Worm (Caenorhabditis elegans): ENCODE results near the gene M03F8.6.

DNA sequence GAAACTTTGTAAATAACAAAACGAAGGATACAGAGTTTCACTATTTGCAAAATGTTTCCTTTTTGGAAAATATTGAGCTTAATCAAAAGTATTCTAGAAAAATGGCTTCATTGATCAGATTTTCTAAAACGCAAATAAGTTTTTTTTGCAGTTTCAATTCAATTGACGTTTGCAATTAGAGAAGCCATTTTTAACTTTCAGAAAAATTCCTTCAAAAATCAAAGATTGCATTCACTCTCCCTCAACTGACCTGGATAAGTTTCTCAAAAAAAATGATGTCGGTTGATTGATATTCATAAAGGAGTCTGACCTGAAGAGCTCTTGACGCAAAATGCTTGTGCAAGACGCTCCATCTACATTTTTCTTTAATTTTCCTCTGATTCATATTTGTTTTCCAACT lies 19.1 kb upstream of the M03F8.6 start:
- TF ChIP-seq tbx-37 (GFP tag; conservative IDR thresholded peaks at IDR 0.05) (no peak), ama-1 (optimal IDR thresholded peaks at IDR 0.05) (no peak), hmbx-1 (tag; optimal IDR thresholded peaks at IDR 0.05) (no peak), tra-4 (tag; optimal IDR thresholded peaks at IDR 0.05) (no peak), flt-1 (GFP tag; IDR thresholded peaks at IDR 0.05) (no peak), hmg-4 (GFP tag; optimal IDR thresholded peaks at IDR 0.05) (no peak), B0310.2 (tag; optimal IDR thresholded peaks at IDR 0.05) (no peak), ceh-36 (tag; optimal IDR thresholded peaks at IDR 0.05) (no peak), pes-1 (GFP tag; IDR thresholded peaks at IDR 0.05) (no peak), F13C5.2 (tag; optimal IDR thresholded peaks at IDR 0.05) (no peak), tbx-11 (GFP tag; IDR thresholded peaks at IDR 0.05) (no peak), sea-1 (GFP tag; conservative IDR thresholded peaks at IDR 0.05) (no peak), aly-1 (tag; optimal IDR thresholded peaks at IDR 0.05) (no peak), ets-7 (tag; optimal IDR thresholded peaks at IDR 0.05) (no peak)
